Worm (Caenorhabditis elegans) whole organism, young adult: ENCODE data around the gene clec-135.

ENCODE experiments used
- B0019.2 ChIP-seq: fragments of 200-800 bp; sonication (Bioruptor generic); conservative IDR thresholded peaks from 2 replicates; pipeline ENCODE4 v1.3.6; 2022; ENCODE audit warnings: missing genetic modification reagents, missing genetic modification characterization, missing compliant biosample characterization
- B0261.1 ChIP-seq: sonication (generic microtip); optimal IDR thresholded peaks from 2 replicates; lab custom pipeline; 2016; ENCODE audit warnings: mild to moderate bottlenecking, missing genetic modification characterization, moderate library complexity, missing compliant biosample characterization
- C17E4.6 ChIP-seq: fragments of 200-800 bp; sonication (Bioruptor generic); IDR thresholded peaks from 2 replicates; pipeline ENCODE4 v1.3.6; 2022; ENCODE audit warnings: missing genetic modification reagents, missing genetic modification characterization, missing compliant biosample characterization
- D2030.7 ChIP-seq: fragments of 200-800 bp; sonication (Bioruptor generic); IDR thresholded peaks from 2 replicates; pipeline ENCODE4 v1.3.6; 2022; ENCODE audit warnings: missing genetic modification reagents, missing genetic modification characterization, missing compliant biosample characterization
- F33H1.4 ChIP-seq: fragments of 200-800 bp; sonication (Bioruptor generic); IDR thresholded peaks from 2 replicates; pipeline ENCODE4 v1.3.6; 2022; ENCODE audit warnings: missing genetic modification reagents, missing genetic modification characterization, missing compliant biosample characterization
- F39B2.1 ChIP-seq: fragments of 200-800 bp; sonication (Bioruptor generic); IDR thresholded peaks from 2 replicates; pipeline ENCODE4 v1.3.6; 2022; ENCODE audit warnings: missing genetic modification reagents, missing genetic modification characterization, missing compliant biosample characterization
- F52B5.7 ChIP-seq: sonication (generic microtip); optimal IDR thresholded peaks from 2 replicates; lab custom pipeline; 2016; ENCODE audit warnings: mild to moderate bottlenecking, missing genetic modification characterization, missing compliant biosample characterization
- F57A8.1 ChIP-seq: fragments of 200-800 bp; sonication (Bioruptor generic); optimal IDR thresholded peaks from 2 replicates; lab custom pipeline; 2018; ENCODE audit warnings: mild to moderate bottlenecking, missing genetic modification characterization, moderate library complexity, missing compliant biosample characterization
- T07F8.4 ChIP-seq: sonication (generic microtip); optimal IDR thresholded peaks from 2 replicates; lab custom pipeline; 2016; ENCODE audit warnings: mild to moderate bottlenecking, missing genetic modification characterization, moderate library complexity, missing compliant biosample characterization
- Y53G8AR.9 ChIP-seq: fragments of 200-800 bp; sonication (Bioruptor generic); conservative IDR thresholded peaks from 2 replicates; pipeline ENCODE4 v1.3.6; 2022; ENCODE audit warnings: missing genetic modification reagents, missing genetic modification characterization, missing compliant biosample characterization
- Y79H2A.3 ChIP-seq: fragments of 200-800 bp; sonication (Bioruptor generic); conservative IDR thresholded peaks from 2 replicates; pipeline ENCODE4 v1.3.6; 2022; ENCODE audit warnings: missing genetic modification reagents, missing genetic modification characterization, missing compliant biosample characterization
- ama-1 ChIP-seq, 3 experiments: fragments of 150-350 bp in 1 of 3; sonication (generic microtip) in 2 of 3; optimal IDR thresholded peaks; 2 replicates each; lab custom pipeline; 2014 to 2018; ENCODE audit warnings: missing biosample characterization in 2 of 3, missing genetic modification characterization in 2 of 3, missing genetic modification reagents in 2 of 3
- ceh-100 ChIP-seq: fragments of 200-800 bp; sonication (Bioruptor generic); IDR thresholded peaks from 2 replicates; pipeline ENCODE4 v1.3.6; 2022; ENCODE audit warnings: missing genetic modification reagents, missing genetic modification characterization, missing compliant biosample characterization
- ceh-40 ChIP-seq: fragments of 200-800 bp; sonication (Bioruptor generic); IDR thresholded peaks from 2 replicates; pipeline ENCODE4 v1.3.6; 2022; ENCODE audit warnings: missing genetic modification characterization, missing compliant biosample characterization
- dpl-1 ChIP-seq: fragments of 150-350 bp; optimal IDR thresholded peaks from 2 replicates; lab custom pipeline; 2014; ENCODE audit warnings: missing biosample characterization, missing genetic modification reagents, missing genetic modification characterization
- ekl-4 ChIP-seq: fragments of 200-800 bp; sonication (Bioruptor generic); IDR thresholded peaks from 2 replicates; pipeline ENCODE4 v1.3.6; 2022; ENCODE audit warnings: missing genetic modification reagents, missing genetic modification characterization, missing compliant biosample characterization
- fkh-3 ChIP-seq: sonication (generic microtip); optimal IDR thresholded peaks from 2 replicates; lab custom pipeline; 2016; ENCODE audit warnings: mild to moderate bottlenecking, missing genetic modification characterization, missing compliant biosample characterization
- gei-17 ChIP-seq: fragments of 200-800 bp; sonication (Bioruptor generic); optimal IDR thresholded peaks from 2 replicates; lab custom pipeline; 2018; ENCODE audit warnings: mild to moderate bottlenecking, missing genetic modification characterization, missing compliant biosample characterization
- hlh-26 ChIP-seq: fragments of 200-800 bp; sonication (Bioruptor generic); conservative IDR thresholded peaks from 2 replicates; pipeline ENCODE4 v1.3.6; 2022; ENCODE audit warnings: missing genetic modification reagents, missing genetic modification characterization, missing compliant biosample characterization
- hmg-1.2 ChIP-seq: fragments of 200-800 bp; sonication (Bioruptor generic); IDR thresholded peaks from 2 replicates; pipeline ENCODE4 v1.3.6; 2022; ENCODE audit warnings: missing genetic modification reagents, missing genetic modification characterization, missing compliant biosample characterization
- let-607 ChIP-seq, 2 experiments: fragments of 200-800 bp in 1 of 2; sonication (Bioruptor generic) in 1 of 2; sonication (generic microtip) in 1 of 2; optimal IDR thresholded peaks; 2 replicates each; lab custom pipeline; 2016 to 2018; ENCODE audit warnings: mild to moderate bottlenecking in 2 of 2, missing compliant biosample characterization in 2 of 2, missing genetic modification characterization in 2 of 2, moderate library complexity in 2 of 2, missing genotype in 1 of 2
- lin-35 ChIP-seq, 3 experiments: fragments of 150-350 bp in 2 of 3; sonication (generic microtip) in 1 of 3; optimal IDR thresholded peaks; 2 replicates each; lab custom pipeline; 2014 to 2018; ENCODE audit warnings: missing biosample characterization in 3 of 3, missing genetic modification characterization in 3 of 3, missing genetic modification reagents in 3 of 3
- lin-40 ChIP-seq: sonication (generic microtip); optimal IDR thresholded peaks from 2 replicates; lab custom pipeline; 2016; ENCODE audit warnings: missing genetic modification characterization, mild to moderate bottlenecking, missing compliant biosample characterization, missing genotype, missing genetic modification reagents
- lsy-27 ChIP-seq: sonication (generic microtip); optimal IDR thresholded peaks from 2 replicates; lab custom pipeline; 2017; ENCODE audit warnings: missing genetic modification characterization, mild to moderate bottlenecking, missing compliant biosample characterization, antibody characterized with exemption, missing genotype, borderline replicate concordance; ENCODE audit not compliant: insufficient read depth
- madf-3 ChIP-seq: fragments of 200-800 bp; sonication (Bioruptor generic); IDR thresholded peaks from 2 replicates; pipeline ENCODE4 v1.3.6; 2022; ENCODE audit warnings: missing genetic modification reagents, missing genetic modification characterization, missing compliant biosample characterization
- madf-6 ChIP-seq: fragments of 200-800 bp; sonication (Bioruptor generic); IDR thresholded peaks from 2 replicates; pipeline ENCODE4 v1.3.6; 2022; ENCODE audit warnings: missing genetic modification reagents, missing genetic modification characterization, missing compliant biosample characterization
- madf-8 ChIP-seq: fragments of 200-800 bp; sonication (Bioruptor generic); conservative IDR thresholded peaks from 2 replicates; pipeline ENCODE4 v1.3.6; 2022; ENCODE audit warnings: missing genetic modification reagents, missing genetic modification characterization, missing compliant biosample characterization
- mcd-1 ChIP-seq: fragments of 200-800 bp; sonication (Bioruptor generic); IDR thresholded peaks from 2 replicates; pipeline ENCODE4 v1.3.6; 2022; ENCODE audit warnings: missing genetic modification reagents, missing genetic modification characterization, missing compliant biosample characterization
- pbrm-1 ChIP-seq: fragments of 200-800 bp; sonication (Bioruptor generic); IDR thresholded peaks from 2 replicates; pipeline ENCODE4 v1.3.6; 2022; ENCODE audit warnings: missing genetic modification reagents, missing genetic modification characterization, missing compliant biosample characterization
- rpc-1 ChIP-seq, 2 experiments: fragments of 150-350 bp in 1 of 2; sonication (generic microtip) in 1 of 2; optimal IDR thresholded peaks; 2 replicates each; lab custom pipeline; 2014 to 2018; ENCODE audit warnings: missing biosample characterization in 1 of 2, missing genetic modification characterization in 1 of 2, missing genetic modification reagents in 1 of 2, missing genotype in 1 of 2
- snpc-1.3 ChIP-seq: sonication (generic microtip); optimal IDR thresholded peaks from 2 replicates; lab custom pipeline; 2017; ENCODE audit warnings: missing genetic modification characterization, mild to moderate bottlenecking, missing compliant biosample characterization, antibody characterized with exemption, moderate library complexity, missing genotype, missing genetic modification reagents; ENCODE audit not compliant: insufficient read depth
- snpc-3.4 ChIP-seq: sonication (generic microtip); optimal IDR thresholded peaks from 2 replicates; lab custom pipeline; 2017; ENCODE audit warnings: missing genetic modification characterization, mild to moderate bottlenecking, missing compliant biosample characterization, antibody characterized with exemption, moderate library complexity, missing genotype, missing genetic modification reagents
- snpc-4 ChIP-seq, 5 experiments: fragments of 150-350 bp in 1 of 5; sonication (generic microtip) in 4 of 5; optimal IDR thresholded peaks; 2 replicates each; lab custom pipeline; 2014 to 2018; ENCODE audit warnings: missing genetic modification characterization in 5 of 5, missing biosample characterization in 3 of 5, antibody characterized with exemption in 2 of 5, mild to moderate bottlenecking in 2 of 5, missing compliant biosample characterization in 2 of 5, missing genotype in 2 of 5, moderate library complexity in 2 of 5, missing genetic modification reagents in 1 of 5
- unc-62 ChIP-seq: fragments of 150-350 bp; optimal IDR thresholded peaks from 2 replicates; lab custom pipeline; 2014; ENCODE audit warnings: missing biosample characterization, missing genetic modification reagents, missing genetic modification characterization
- zfh-2 ChIP-seq: fragments of 200-800 bp; sonication (Bioruptor generic); conservative IDR thresholded peaks from 2 replicates; pipeline ENCODE4 v1.3.6; 2022; ENCODE audit warnings: missing genetic modification reagents, missing genetic modification characterization, missing compliant biosample characterization
- ztf-25 ChIP-seq: fragments of 200-800 bp; sonication (Bioruptor generic); IDR thresholded peaks from 2 replicates; pipeline ENCODE4 v1.3.6; 2022; ENCODE audit warnings: missing genetic modification reagents, missing genetic modification characterization, missing compliant biosample characterization
- ztf-26 ChIP-seq: sonication (generic microtip); optimal IDR thresholded peaks from 2 replicates; lab custom pipeline; 2017; ENCODE audit warnings: missing genetic modification characterization, missing compliant biosample characterization
- ztf-3 ChIP-seq: fragments of 200-800 bp; sonication (Bioruptor generic); optimal IDR thresholded peaks from 2 replicates; lab custom pipeline; 2018; ENCODE audit warnings: mild to moderate bottlenecking, missing genetic modification characterization, missing compliant biosample characterization

clec-135 gene

ce11 chrII:4258683-4259082 lies at the start of gene clec-135:
TSS of gene clec-135 (minus strand) at chrII:4258783.
- TF ChIP-seq snpc-3.4 (tag; lab: Kevin White, UChicago) (no peak), ztf-25 (GFP tag; lab: Robert Waterston, UW) (no peak), dpl-1 (GFP tag; lab: Kevin White, UChicago) (no peak), C17E4.6 (GFP tag; lab: Robert Waterston, UW) (no peak), B0019.2 (GFP tag; lab: Robert Waterston, UW) (no peak), gei-17 (GFP tag; lab: Kevin White, UChicago) (no peak)
- TF ChIP-seq, all 124 proteins: peak for 0

- no peak for TF ChIP-seq ama-1 (optimal IDR thresholded peaks at IDR 0.05; lab: Kevin White, UChicago)
- TF ChIP-seq ama-1 (GFP tag; optimal IDR thresholded peaks at IDR 0.05; lab: Kevin White, UChicago), result no peak
These were observed 48.5 kb upstream of the clec-135 start, which contains the start of gene Y52E8A.3 for ce11 chrII:4306921-4307630. TSS of gene Y52E8A.3 (minus strand) at chrII:4306971.

- no peak for TF ChIP-seq mcd-1 (GFP tag; lab: Robert Waterston, UW)
- TF ChIP-seq, all 124 proteins: peak for 0
These were observed 42.7 kb upstream of the clec-135 start, which contains the start of gene gtf-2F1 for ce11 chrII:4301307-4301706. TSS of gene gtf-2F1 (plus strand) at chrII:4301607.

DNA sequence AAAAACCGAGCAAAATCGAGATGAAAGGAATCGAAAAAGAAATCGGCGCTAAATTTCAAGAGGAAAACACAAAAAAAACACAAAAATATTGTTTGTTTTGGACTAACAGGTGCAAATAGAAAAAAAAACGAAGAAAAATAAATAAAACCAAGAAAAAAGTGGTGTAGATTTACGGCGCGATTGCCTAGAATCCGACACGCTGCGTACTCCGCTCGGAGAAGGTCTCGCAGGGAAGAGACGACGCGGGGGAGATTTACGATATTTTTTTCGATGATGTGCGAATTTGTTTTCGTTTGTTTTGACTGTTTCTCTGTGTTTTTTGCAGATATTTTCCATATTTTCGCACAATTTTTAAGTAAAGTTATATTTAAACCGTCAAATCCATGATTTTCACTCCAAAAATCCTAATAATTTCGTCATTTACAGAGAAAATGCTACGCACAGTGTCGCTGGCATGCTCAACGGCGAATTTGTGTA lies 40.7 kb upstream of the clec-135 start, which contains the start of gene sco-1:
Gene sco-1 (plus strand): TSS at position 427 of the 477 bp plus-strand sequence.
- TF ChIP-seq snpc-4 (GFP tag; optimal IDR thresholded peaks at IDR 0.05; lab: Kevin White, UChicago) (peak; percentile 35), snpc-4 (tag; optimal IDR thresholded peaks at IDR 0.05; lab: Kevin White, UChicago) (peak in 3 of 4 experiments; percentile 49 to 68 (median 54)), Y53G8AR.9 (GFP tag; lab: Robert Waterston, UW) (peak; percentile 94), ceh-40 (GFP tag; lab: Robert Waterston, UW) (no peak), pbrm-1 (GFP tag; lab: Robert Waterston, UW) (peak; percentile 89), rpc-1 (optimal IDR thresholded peaks at IDR 0.05; lab: Kevin White, UChicago) (no peak), rpc-1 (tag; optimal IDR thresholded peaks at IDR 0.05; lab: Kevin White, UChicago) (no peak), F52B5.7 (tag; lab: Kevin White, UChicago) (no peak), snpc-1.3 (tag; lab: Kevin White, UChicago) (peak; percentile 78), D2030.7 (GFP tag; lab: Robert Waterston, UW) (peak; percentile 87), fkh-3 (tag; lab: Kevin White, UChicago) (no peak), hmg-1.2 (GFP tag; lab: Robert Waterston, UW) (peak; percentile 68), ztf-3 (GFP tag; lab: Kevin White, UChicago) (no peak), F57A8.1 (GFP tag; lab: Kevin White, UChicago) (no peak), madf-8 (GFP tag; lab: Robert Waterston, UW) (peak; percentile 81), F33H1.4 (peak; percentile 100), zfh-2 (GFP tag; lab: Robert Waterston, UW) (peak; percentile 61), ztf-26 (tag; lab: Kevin White, UChicago) (peak; percentile 81), Y79H2A.3 (GFP tag; lab: Robert Waterston, UW) (peak; percentile 70; the same call in 1 of the 2 replicates), T07F8.4 (peak; percentile 5), let-607 (tag; optimal IDR thresholded peaks at IDR 0.05; lab: Kevin White, UChicago) (peak; percentile 53 to 62), unc-62 (GFP tag; lab: Kevin White, UChicago) (no peak), madf-6 (GFP tag; lab: Robert Waterston, UW) (peak; percentile 92), ceh-100 (GFP tag; lab: Robert Waterston, UW) (peak; percentile 75), ztf-25 (GFP tag; lab: Robert Waterston, UW) (peak; percentile 84), lin-40 (tag; lab: Kevin White, UChicago) (peak; percentile 93), ama-1 (optimal IDR thresholded peaks at IDR 0.05; lab: Kevin White, UChicago) (no peak), ama-1 (GFP tag; optimal IDR thresholded peaks at IDR 0.05; lab: Kevin White, UChicago) (no peak), B0261.1 (tag; lab: Kevin White, UChicago) (peak; percentile 21), hlh-26 (GFP tag; lab: Robert Waterston, UW) (no peak), madf-3 (GFP tag; lab: Robert Waterston, UW) (peak; percentile 90), F39B2.1 (GFP tag; lab: Robert Waterston, UW) (no peak), lin-35 (GFP tag; optimal IDR thresholded peaks at IDR 0.05; lab: Kevin White, UChicago) (peak; percentile 19 to 88 (median 28)), lsy-27 (tag; lab: Kevin White, UChicago) (no peak), ekl-4 (GFP tag; lab: Robert Waterston, UW) (peak; percentile 79)
